Worm (Caenorhabditis elegans) whole organism, late embryonic: ENCODE measurements around the gene nhr-38.

ENCODE experiments used
- ceh-34 ChIP-seq: sonication (generic microtip); optimal IDR thresholded peaks from 2 replicates; lab custom pipeline; 2016; ENCODE audit warnings: mild to moderate bottlenecking, missing genetic modification characterization, missing compliant biosample characterization
- dve-1 ChIP-seq: sonication (generic microtip); optimal IDR thresholded peaks from 2 replicates; lab custom pipeline; 2017; ENCODE audit warnings: antibody characterized with exemption, mild to moderate bottlenecking, missing genetic modification characterization, missing compliant biosample characterization
- hlh-30 ChIP-seq: sonication (generic microtip); optimal IDR thresholded peaks from 2 replicates; lab custom pipeline; 2017; ENCODE audit warnings: antibody characterized with exemption, missing genetic modification characterization, missing compliant biosample characterization; ENCODE audit not compliant: insufficient read depth
- lim-6 ChIP-seq: sonication (generic microtip); optimal IDR thresholded peaks from 2 replicates; lab custom pipeline; 2016; ENCODE audit warnings: missing genetic modification characterization, missing compliant biosample characterization

ce11 chrIV:9712782-9713181, 2.8 kb downstream of the nhr-38 start, which contains the start of gene K01H12.4:
- TF ChIP-seq lim-6 (tag; lab: Kevin White, UChicago) (no peak), ceh-34 (tag; lab: Kevin White, UChicago) (no peak), hlh-30 (tag; lab: Kevin White, UChicago) (no peak), dve-1 (no peak)
